Worm (Caenorhabditis elegans) whole organism, L1 larva: ENCODE data around the gene hrpu-1.

Source experiments
- aha-1 ChIP-seq: fragments of 150-350 bp; optimal IDR thresholded peaks from 2 replicates; lab custom pipeline; 2014; ENCODE audit warnings: missing biosample characterization, missing genetic modification characterization
- ama-1 ChIP-seq: fragments of 150-350 bp; optimal IDR thresholded peaks from 2 replicates; lab custom pipeline; 2014
- lin-15B ChIP-seq: fragments of 150-350 bp; sonication (generic microtip); optimal IDR thresholded peaks from 3 replicates; lab custom pipeline; 2014; ENCODE audit warnings: missing biosample characterization, missing genetic modification characterization
- lin-39 ChIP-seq: fragments of 150-350 bp; optimal IDR thresholded peaks from 2 replicates; lab custom pipeline; 2014; ENCODE audit warnings: missing biosample characterization, missing genetic modification reagents, missing genetic modification characterization
- lir-3 ChIP-seq: sonication (generic microtip); optimal IDR thresholded peaks from 2 replicates; lab custom pipeline; 2016; ENCODE audit warnings: mild to moderate bottlenecking, missing genetic modification characterization, moderate library complexity, missing compliant biosample characterization; ENCODE audit not compliant: poor library complexity
- nhr-76 ChIP-seq: sonication (generic microtip); optimal IDR thresholded peaks from 2 replicates; lab custom pipeline; 2017; ENCODE audit warnings: missing biosample characterization, missing genetic modification characterization
- nhr-77 ChIP-seq: fragments of 150-350 bp; optimal IDR thresholded peaks from 2 replicates; lab custom pipeline; 2014; ENCODE audit warnings: missing biosample characterization, missing genetic modification characterization
- pqm-1 ChIP-seq: sonication (generic microtip); optimal IDR thresholded peaks from 3 replicates; lab custom pipeline; 2017; ENCODE audit warnings: missing biosample characterization, missing genetic modification characterization
- sox-4 ChIP-seq: sonication (generic microtip); optimal IDR thresholded peaks from 2 replicates; lab custom pipeline; 2016; ENCODE audit warnings: missing genetic modification characterization, missing compliant biosample characterization

DNA sequence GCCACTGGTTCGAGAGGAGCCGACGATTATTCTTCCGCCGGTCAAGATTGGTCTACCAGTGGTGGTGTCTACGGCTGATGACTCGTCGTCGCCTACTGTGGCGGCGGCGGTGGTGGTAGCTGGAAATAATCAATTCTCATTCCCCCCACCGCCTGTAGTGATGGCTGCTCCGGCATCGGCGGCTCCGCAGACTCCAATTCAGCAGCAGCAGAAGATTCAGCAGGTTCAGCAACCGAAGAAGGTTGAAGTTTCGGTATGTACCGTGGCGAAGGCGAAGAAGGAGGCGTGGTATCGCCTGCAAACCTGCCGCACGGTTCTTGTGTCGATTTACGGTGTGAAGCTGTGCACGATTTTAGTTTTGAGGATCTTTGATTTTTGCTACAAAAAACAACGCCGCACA is 6.7 kb downstream of the hrpu-1 start:
- TF ChIP-seq lin-39 (tag; lab: Kevin White, UChicago) (no peak), lin-15B (tag; lab: Kevin White, UChicago) (no peak), pqm-1 (tag; lab: Kevin White, UChicago) (no peak), ama-1 (lab: Kevin White, UChicago) (no peak), lir-3 (tag; lab: Kevin White, UChicago) (no peak), aha-1 (tag; lab: Kevin White, UChicago) (no peak), nhr-76 (tag; lab: Kevin White, UChicago) (no peak), sox-4 (tag; lab: Kevin White, UChicago) (no peak), nhr-77 (tag; lab: Kevin White, UChicago) (no peak)
